Fruit fly (Drosophila melanogaster) whole organism, embryonic: ENCODE measurements around the gene CG4461.

Experiments used
- Asciz ChIP-seq: fragments of 200-800 bp; sonication (Bioruptor generic); optimal IDR thresholded peaks from 2 replicates; lab custom pipeline; 2017; ENCODE audit warnings: missing biosample characterization, mild to moderate bottlenecking, missing genetic modification characterization, missing genetic modification reagents
- CG10147 ChIP-seq: fragments of 200-800 bp; sonication (Bioruptor generic); optimal IDR thresholded peaks from 2 replicates; lab custom pipeline; 2019; ENCODE audit warnings: missing biosample characterization, mild to moderate bottlenecking, missing genetic modification characterization, moderate library complexity
- CG10209 ChIP-seq: fragments of 200-800 bp; sonication (Bioruptor generic); optimal IDR thresholded peaks from 3 replicates; lab custom pipeline; 2017; ENCODE audit warnings: missing biosample characterization, mild to moderate bottlenecking, missing genetic modification characterization, missing genetic modification reagents
- CG10267 ChIP-seq: fragments of 200-800 bp; sonication (Bioruptor generic); optimal IDR thresholded peaks from 2 replicates; lab custom pipeline; 2018; ENCODE audit warnings: missing biosample characterization, mild to moderate bottlenecking, missing genetic modification characterization, moderate library complexity
- CG10543 ChIP-seq: fragments of 200-800 bp; sonication (Bioruptor generic); optimal IDR thresholded peaks from 3 replicates; lab custom pipeline; 2017; ENCODE audit warnings: missing biosample characterization, mild to moderate bottlenecking, missing genetic modification characterization, moderate library complexity
- CG10654 ChIP-seq: fragments of 200-800 bp; sonication (Bioruptor generic); optimal IDR thresholded peaks from 2 replicates; lab custom pipeline; 2016; ENCODE audit warnings: missing biosample characterization, missing genetic modification characterization
- CG11504 ChIP-seq: fragments of 200-800 bp; sonication (Bioruptor generic); optimal IDR thresholded peaks from 3 replicates; lab custom pipeline; 2019; ENCODE audit warnings: missing biosample characterization, mild to moderate bottlenecking, missing genetic modification characterization, moderate library complexity
- CG11723 ChIP-seq: fragments of 200-800 bp; sonication (Bioruptor generic); optimal IDR thresholded peaks from 2 replicates; lab custom pipeline; 2017; ENCODE audit warnings: missing biosample characterization, mild to moderate bottlenecking, missing genetic modification characterization
- CG13775 ChIP-seq: fragments of 200-800 bp; sonication (Bioruptor generic); optimal IDR thresholded peaks from 3 replicates; lab custom pipeline; 2017; ENCODE audit warnings: missing biosample characterization, mild to moderate bottlenecking, missing genetic modification characterization
- CG15479 ChIP-seq: fragments of 200-800 bp; sonication (Bioruptor generic); optimal IDR thresholded peaks from 3 replicates; lab custom pipeline; 2019; ENCODE audit warnings: missing biosample characterization, mild to moderate bottlenecking, missing genetic modification characterization, moderate library complexity
- CG17359 ChIP-seq: fragments of 200-800 bp; sonication (Bioruptor generic); optimal IDR thresholded peaks from 3 replicates; lab custom pipeline; 2018; ENCODE audit warnings: missing biosample characterization, mild to moderate bottlenecking, missing genetic modification characterization, moderate library complexity
- CG17385 ChIP-seq: fragments of 200-800 bp; sonication (Bioruptor generic); optimal IDR thresholded peaks from 3 replicates; lab custom pipeline; 2018; ENCODE audit warnings: missing biosample characterization, mild to moderate bottlenecking, missing genetic modification characterization
- CG2889 ChIP-seq: fragments of 200-800 bp; sonication (Bioruptor generic); IDR thresholded peaks from 3 replicates; pipeline ENCODE4 v1.3.6; 2022; ENCODE audit warnings: missing biosample characterization, missing genetic modification characterization
- CG3281 ChIP-seq: fragments of 200-800 bp; sonication (Bioruptor generic); optimal IDR thresholded peaks from 3 replicates; lab custom pipeline; 2017; ENCODE audit warnings: missing biosample characterization, mild to moderate bottlenecking, missing genetic modification characterization
- CG3995 ChIP-seq: fragments of 200-800 bp; sonication (Bioruptor generic); optimal IDR thresholded peaks from 3 replicates; lab custom pipeline; 2016; ENCODE audit warnings: missing biosample characterization, missing genetic modification characterization
- CG7839 ChIP-seq: fragments of 200-800 bp; sonication (Bioruptor generic); optimal IDR thresholded peaks from 3 replicates; lab custom pipeline; 2018; ENCODE audit warnings: missing biosample characterization, mild to moderate bottlenecking, missing genetic modification characterization, moderate library complexity
- CG9437 ChIP-seq: fragments of 200-800 bp; sonication (Bioruptor generic); optimal IDR thresholded peaks from 2 replicates; lab custom pipeline; 2018; ENCODE audit warnings: missing biosample characterization, mild to moderate bottlenecking, missing genetic modification characterization
- CG9727 ChIP-seq: fragments of 200-800 bp; sonication (Bioruptor generic); optimal IDR thresholded peaks from 3 replicates; lab custom pipeline; 2017; ENCODE audit warnings: missing biosample characterization, mild to moderate bottlenecking, missing genetic modification characterization
- CG9932 ChIP-seq: fragments of 200-800 bp; sonication (Bioruptor generic); IDR thresholded peaks from 2 replicates; pipeline ENCODE4 v1.3.6; 2022; ENCODE audit warnings: missing biosample characterization, missing genetic modification characterization
- Camta ChIP-seq: fragments of 200-800 bp; sonication (Bioruptor generic); optimal IDR thresholded peaks from 2 replicates; lab custom pipeline; 2016; ENCODE audit warnings: missing biosample characterization, missing genetic modification characterization
- CrebB ChIP-seq: fragments of 200-800 bp; sonication (Bioruptor generic); optimal IDR thresholded peaks from 3 replicates; lab custom pipeline; 2018; ENCODE audit warnings: missing biosample characterization, mild to moderate bottlenecking, missing genetic modification characterization
- HLH3B ChIP-seq: fragments of 200-800 bp; sonication (Bioruptor generic); IDR thresholded peaks from 2 replicates; pipeline ENCODE4 v1.3.6; 2022; ENCODE audit warnings: missing biosample characterization, missing genetic modification characterization
- Med ChIP-seq: fragments of 200-800 bp; sonication (Bioruptor generic); peaks from one replicate; lab custom pipeline; 2016; ENCODE audit warnings: missing biosample characterization, missing genetic modification characterization, mild to moderate bottlenecking, inconsistent platforms, moderate library complexity
- Nf-YC ChIP-seq: fragments of 200-800 bp; optimal IDR thresholded peaks from 3 replicates; lab custom pipeline; 2019; ENCODE audit warnings: missing biosample characterization, mild to moderate bottlenecking, missing genetic modification characterization, moderate library complexity
- NfI ChIP-seq: fragments of 200-800 bp; sonication (Bioruptor generic); optimal IDR thresholded peaks from 3 replicates; lab custom pipeline; 2018; ENCODE audit warnings: missing biosample characterization, mild to moderate bottlenecking, missing genetic modification characterization, moderate library complexity
- Pdp1 ChIP-seq, 2 experiments: fragments of 200-800 bp; sonication (Bioruptor generic); optimal IDR thresholded peaks; 3 replicates each; lab custom pipeline; 2016; ENCODE audit warnings: missing biosample characterization in 2 of 2, missing genetic modification characterization in 2 of 2, mild to moderate bottlenecking in 1 of 2, moderate library complexity in 1 of 2
- Xrp1 ChIP-seq: fragments of 200-800 bp; sonication (Bioruptor generic); IDR thresholded peaks from 2 replicates; pipeline ENCODE4 v1.3.6; 2022; ENCODE audit warnings: missing biosample characterization, missing genetic modification characterization
- ac ChIP-seq: fragments of 200-800 bp; sonication (Bioruptor generic); optimal IDR thresholded peaks from 3 replicates; lab custom pipeline; 2017; ENCODE audit warnings: missing biosample characterization, mild to moderate bottlenecking, missing genetic modification characterization
- ara ChIP-seq: fragments of 200-800 bp; sonication (Bioruptor generic); IDR thresholded peaks from 2 replicates; pipeline ENCODE4 v1.3.6; 2022; ENCODE audit warnings: missing biosample characterization, missing genetic modification characterization
- cad ChIP-seq: fragments of >200 bp; optimal IDR thresholded peaks from 2 replicates; lab custom pipeline; 2017; ENCODE audit warnings: missing biosample characterization, missing genetic modification characterization
- cato ChIP-seq: fragments of 200-800 bp; sonication (Bioruptor generic); optimal IDR thresholded peaks from 2 replicates; lab custom pipeline; 2016; ENCODE audit warnings: missing biosample characterization, missing genetic modification characterization, borderline replicate concordance
- gsb-n ChIP-seq: fragments of 200-800 bp; sonication (Bioruptor generic); optimal IDR thresholded peaks from 3 replicates; lab custom pipeline; 2018; ENCODE audit warnings: missing biosample characterization, mild to moderate bottlenecking, missing genetic modification characterization
- her ChIP-seq: fragments of 200-800 bp; sonication (Bioruptor generic); optimal IDR thresholded peaks from 2 replicates; lab custom pipeline; 2016; ENCODE audit warnings: missing biosample characterization, missing genetic modification characterization
- kah ChIP-seq: fragments of 200-800 bp; sonication (Bioruptor generic); optimal IDR thresholded peaks from 2 replicates; lab custom pipeline; 2018; ENCODE audit warnings: missing biosample characterization, mild to moderate bottlenecking, missing genetic modification characterization
- lab ChIP-seq: fragments of 200-800 bp; sonication (Bioruptor generic); optimal IDR thresholded peaks from 3 replicates; lab custom pipeline; 2017; ENCODE audit warnings: missing biosample characterization, missing genetic modification characterization, mild to moderate bottlenecking, moderate library complexity, missing genetic modification reagents
- lola ChIP-seq, 3 experiments: fragments of >200 bp in 2 of 3; fragments of 200-800 bp in 1 of 3; sonication (Bioruptor generic) in 1 of 3; optimal IDR thresholded peaks; 2 replicates each; lab custom pipeline; 2017 to 2019; ENCODE audit warnings: missing biosample characterization in 3 of 3, missing genetic modification characterization in 3 of 3, mild to moderate bottlenecking in 1 of 3, moderate library complexity in 1 of 3
- nerfin-1 ChIP-seq: fragments of 200-800 bp; sonication (Bioruptor generic); optimal IDR thresholded peaks from 3 replicates; lab custom pipeline; 2019; ENCODE audit warnings: missing biosample characterization, mild to moderate bottlenecking, missing genetic modification characterization, moderate library complexity
- nom ChIP-seq: fragments of 200-800 bp; sonication (Bioruptor generic); optimal IDR thresholded peaks from 2 replicates; lab custom pipeline; 2017; ENCODE audit warnings: missing biosample characterization, missing genetic modification characterization, mild to moderate bottlenecking, moderate library complexity, missing genetic modification reagents
- pan ChIP-seq, 4 experiments: fragments of >200 bp in 3 of 4; fragments of 200-800 bp in 1 of 4; sonication (Bioruptor generic) in 1 of 4; optimal IDR thresholded peaks in 3 of 4; IDR thresholded peaks in 1 of 4; 2 replicates each; pipeline versions ENCODE4 v1.3.6 to Lab custom; 2017 to 2022; ENCODE audit warnings: missing biosample characterization in 2 of 4, missing genetic modification characterization in 2 of 4, mixed read lengths in 1 of 4
- scrt ChIP-seq: fragments of 200-800 bp; sonication (Bioruptor generic); optimal IDR thresholded peaks from 2 replicates; lab custom pipeline; 2018; ENCODE audit warnings: missing biosample characterization, mild to moderate bottlenecking, missing genetic modification characterization, moderate library complexity
- sens ChIP-seq: fragments of 200-800 bp; sonication (Bioruptor generic); peaks from one replicate; lab custom pipeline; 2016; ENCODE audit warnings: missing biosample characterization, missing genetic modification characterization
- sim ChIP-seq: fragments of 200-800 bp; sonication (Bioruptor generic); IDR thresholded peaks from 2 replicates; pipeline ENCODE4 v1.3.6; 2022; ENCODE audit warnings: missing biosample characterization, missing genetic modification characterization
- slbo ChIP-seq: fragments of 200-800 bp; sonication (Bioruptor generic); IDR thresholded peaks from 2 replicates; pipeline ENCODE4 v1.3.6; 2022; ENCODE audit warnings: missing biosample characterization, missing genetic modification characterization
- sna ChIP-seq: fragments of 200-800 bp; sonication (Bioruptor generic); IDR thresholded peaks from 2 replicates; pipeline ENCODE4 v1.3.6; 2022; ENCODE audit warnings: missing biosample characterization, missing genetic modification characterization; ENCODE audit not compliant: partially characterized antibody
- stwl ChIP-seq: fragments of 200-800 bp; sonication (Bioruptor generic); optimal IDR thresholded peaks from 3 replicates; lab custom pipeline; 2018; ENCODE audit warnings: missing biosample characterization, mild to moderate bottlenecking, missing genetic modification characterization, moderate library complexity
- tap ChIP-seq: fragments of 200-800 bp; optimal IDR thresholded peaks from 3 replicates; lab custom pipeline; 2019; ENCODE audit warnings: missing biosample characterization, mild to moderate bottlenecking, missing genetic modification characterization, moderate library complexity
- vvl ChIP-seq: fragments of 200-800 bp; sonication (Bioruptor generic); IDR thresholded peaks from 2 replicates; pipeline ENCODE4 v1.3.6; 2022; ENCODE audit warnings: missing biosample characterization, missing genetic modification characterization
- wek ChIP-seq: fragments of 200-800 bp; sonication (Bioruptor generic); optimal IDR thresholded peaks from 3 replicates; lab custom pipeline; 2018; ENCODE audit warnings: missing biosample characterization, mild to moderate bottlenecking, missing genetic modification characterization, moderate library complexity
- zfh1 ChIP-seq: fragments of 200-800 bp; sonication (Bioruptor generic); IDR thresholded peaks from 3 replicates; pipeline ENCODE4 v1.3.6; 2022; ENCODE audit warnings: missing biosample characterization, missing genetic modification characterization

Gene CG4461

DNA sequence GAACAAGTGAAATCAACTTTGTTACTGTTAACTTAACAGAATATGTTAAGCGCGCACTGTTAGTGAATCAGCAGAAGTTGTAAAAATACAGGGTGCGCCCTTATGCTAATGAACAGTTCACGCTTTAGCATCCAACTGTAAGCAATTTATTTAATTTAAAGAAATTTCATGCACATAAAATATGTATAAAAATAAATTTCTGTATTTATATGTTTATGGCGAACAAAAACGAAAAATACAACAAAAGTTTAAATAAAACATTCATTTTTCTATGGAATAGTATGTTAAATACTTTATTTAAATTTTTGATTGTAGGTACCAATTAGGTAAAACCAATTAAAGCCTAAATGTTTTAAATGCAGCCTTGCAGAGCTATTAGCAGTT lies 49.3 kb downstream of the CG4461 start:
- TF ChIP-seq CG9437 (GFP tag; lab: Kevin White, UChicago) (peak; percentile 38), CG11723 (GFP tag; lab: Kevin White, UChicago) (peak; percentile 2), CG17385 (GFP tag; lab: Kevin White, UChicago) (peak; percentile 43), nom (peak; percentile 6), Pdp1 (GFP tag; optimal IDR thresholded peaks at IDR 0.05; lab: Kevin White, UChicago) (no peak), CG10209 (GFP tag; lab: Kevin White, UChicago) (peak; percentile 19), kah (GFP tag; lab: Kevin White, UChicago) (peak; percentile 23), slbo (GFP tag; lab: Robert Waterston, UW) (peak; percentile 31; the same call in 1 of the 2 replicates), tap (tag; lab: Kevin White, UChicago) (peak; percentile 61), Nf-YC (tag; lab: Kevin White, UChicago) (peak; percentile 37), CG2889 (GFP tag; lab: Robert Waterston, UW) (no peak), sna (GFP tag; lab: Robert Waterston, UW) (no peak), scrt (GFP tag; lab: Kevin White, UChicago) (peak; percentile 23), Med (GFP tag; lab: Kevin White, UChicago) (peak; percentile 62), CG7839 (tag; lab: Kevin White, UChicago) (peak; percentile 36), NfI (GFP tag; lab: Kevin White, UChicago) (peak; percentile 10), gsb-n (tag; lab: Kevin White, UChicago) (peak; percentile 45), pan (optimal IDR thresholded peaks at IDR 0.05; lab: Kevin White, UChicago) (no peak), pan (GFP tag; optimal IDR thresholded peaks at IDR 0.05 in 1 of 2, IDR thresholded peaks at IDR 0.05 in 1 of 2) (peak in 1 of 2 experiments; percentile 53), CG9932 (GFP tag; lab: Robert Waterston, UW) (0 out of 2 replicates have a peak, but pooled peaks have one; percentile 19), cad (no peak), CG11504 (peak; percentile 64), ara (GFP tag; lab: Robert Waterston, UW) (no peak), CG10267 (tag; lab: Kevin White, UChicago) (peak; percentile 41), lab (peak; percentile 38), CG10543 (no peak), CG17359 (tag; lab: Kevin White, UChicago) (peak; percentile 35), Camta (GFP tag; lab: Kevin White, UChicago) (no peak), sens (GFP tag; lab: Kevin White, UChicago) (peak; percentile 74), CG10654 (GFP tag; lab: Kevin White, UChicago) (no peak), CG15479 (GFP tag; lab: Kevin White, UChicago) (no peak), CG3281 (GFP tag; lab: Kevin White, UChicago) (peak; percentile 39), CG13775 (GFP tag; lab: Kevin White, UChicago) (peak; percentile 20), HLH3B (GFP tag; lab: Robert Waterston, UW) (no peak), wek (GFP tag; lab: Kevin White, UChicago) (no peak), CrebB (tag; lab: Kevin White, UChicago) (peak; percentile 21), nerfin-1 (peak; percentile 27), stwl (peak; percentile 39), Xrp1 (GFP tag; lab: Robert Waterston, UW) (0 out of 2 replicates have a peak, but pooled peaks have one; percentile 21), ac (GFP tag; lab: Kevin White, UChicago) (no peak), vvl (GFP tag; lab: Robert Waterston, UW) (peak; percentile 91), CG9727 (GFP tag; lab: Kevin White, UChicago) (peak; percentile 48), zfh1 (no peak), lola (GFP tag; optimal IDR thresholded peaks at IDR 0.05; lab: Kevin White, UChicago) (peak in 1 of 3 experiments; percentile 7), sim (GFP tag; lab: Robert Waterston, UW) (no peak), cato (GFP tag; lab: Kevin White, UChicago) (no peak), her (GFP tag; lab: Kevin White, UChicago) (no peak), CG10147 (GFP tag; lab: Kevin White, UChicago) (peak; percentile 22), Asciz (GFP tag; lab: Kevin White, UChicago) (peak; percentile 15), CG3995 (GFP tag; lab: Kevin White, UChicago) (peak; percentile 27)
